Comparison of ENCODE assay signal across 4 worm cellular contexts in genomic region chrII:3502520-3503323, ce11.
TF ChIP-seq lines count a peak whose summit lies in the region.

col-71 (minus strand) TSS chrII:3502570.
Y49F6B.2 (plus strand) TSS chrII:3502968.

TF ChIP-seq in whole organism, L2 larva, 48 proteins besides CTCF, POLR2A, EP300 and RAD21 (continued from another document):
- peak; percentile 91 for TF ChIP-seq C34F6.9 (tag; optimal IDR thresholded peaks at IDR 0.05; lab: Kevin White, UChicago)
- no peak for TF ChIP-seq ztf-11 (tag; optimal IDR thresholded peaks at IDR 0.05; lab: Kevin White, UChicago)
- peak; percentile 19 for TF ChIP-seq R02D3.7 (tag; optimal IDR thresholded peaks at IDR 0.05; lab: Kevin White, UChicago)
- no peak for TF ChIP-seq unc-39 (tag; optimal IDR thresholded peaks at IDR 0.05; lab: Kevin White, UChicago)
- TF ChIP-seq nhr-6 (tag; optimal IDR thresholded peaks at IDR 0.05; lab: Kevin White, UChicago) = peak; percentile 46
- peak; percentile 33 for TF ChIP-seq zag-1 (tag; optimal IDR thresholded peaks at IDR 0.05; lab: Kevin White, UChicago)
- no peak for TF ChIP-seq egl-27 (tag; optimal IDR thresholded peaks at IDR 0.05; lab: Kevin White, UChicago)
- TF ChIP-seq ztf-4 (tag; optimal IDR thresholded peaks at IDR 0.05; lab: Kevin White, UChicago) = no peak
- no peak for TF ChIP-seq aly-2 (tag; optimal IDR thresholded peaks at IDR 0.05; lab: Kevin White, UChicago)
- TF ChIP-seq dmd-4 (tag; optimal IDR thresholded peaks at IDR 0.05; lab: Kevin White, UChicago) = no peak
- no peak for TF ChIP-seq ztf-1 (GFP tag; conservative IDR thresholded peaks at IDR 0.05; lab: Robert Waterston, UW)
- peak; percentile 46 for TF ChIP-seq nhr-129 (tag; optimal IDR thresholded peaks at IDR 0.05; lab: Kevin White, UChicago)
- no peak for TF ChIP-seq nhr-10 (tag; optimal IDR thresholded peaks at IDR 0.05; lab: Kevin White, UChicago)
- peak; percentile 71 for TF ChIP-seq gmeb-1 (tag; optimal IDR thresholded peaks at IDR 0.05; lab: Kevin White, UChicago)
- no peak for TF ChIP-seq elt-1 (tag; optimal IDR thresholded peaks at IDR 0.05; lab: Kevin White, UChicago)
- peak; percentile 78 for TF ChIP-seq lin-13 (GFP tag; optimal IDR thresholded peaks at IDR 0.05; lab: Kevin White, UChicago)
- peak; percentile 36 for TF ChIP-seq nhr-21 (tag; optimal IDR thresholded peaks at IDR 0.05; lab: Kevin White, UChicago)
- TF ChIP-seq F13H6.1 (tag; optimal IDR thresholded peaks at IDR 0.05; lab: Kevin White, UChicago) = peak; percentile 74
- TF ChIP-seq skn-1 (tag; optimal IDR thresholded peaks at IDR 0.05; lab: Kevin White, UChicago) = no peak
- peak; percentile 73 for TF ChIP-seq crh-2 (tag; optimal IDR thresholded peaks at IDR 0.05; lab: Kevin White, UChicago)
- no peak for TF ChIP-seq elt-3 (tag; optimal IDR thresholded peaks at IDR 0.05; lab: Kevin White, UChicago)
- no peak for TF ChIP-seq nhr-12 (tag; optimal IDR thresholded peaks at IDR 0.05; lab: Kevin White, UChicago)
- TF ChIP-seq mab-5 (tag; optimal IDR thresholded peaks at IDR 0.05; lab: Kevin White, UChicago) = peak; percentile 51
- TF ChIP-seq snpc-4 (tag; optimal IDR thresholded peaks at IDR 0.05; lab: Kevin White, UChicago) = peak; percentile 23
- peak; percentile 77 for TF ChIP-seq sma-3 (GFP tag; optimal IDR thresholded peaks at IDR 0.05; lab: Kevin White, UChicago)

TF ChIP-seq in whole organism, L4 larva, 104 proteins besides CTCF, POLR2A, EP300 and RAD21 (continued from another document and continues in another):
- TF ChIP-seq ztf-7 (tag; optimal IDR thresholded peaks at IDR 0.05; lab: Kevin White, UChicago) = no peak
- no peak for TF ChIP-seq zfp-2 (tag; optimal IDR thresholded peaks at IDR 0.05; lab: Kevin White, UChicago)
- peak; percentile 95 for TF ChIP-seq ces-1 (GFP tag; optimal IDR thresholded peaks at IDR 0.05; lab: Kevin White, UChicago)
- TF ChIP-seq lin-15B (tag; optimal IDR thresholded peaks at IDR 0.05; lab: Kevin White, UChicago) = peak; percentile 40
- TF ChIP-seq nhr-25 (tag; optimal IDR thresholded peaks at IDR 0.05; lab: Kevin White, UChicago; ENCODE audit: borderline replicate concordance, insufficient read depth) = no peak
- no peak for TF ChIP-seq Y5F2A.4 (GFP tag; optimal IDR thresholded peaks at IDR 0.05; lab: Kevin White, UChicago)
- TF ChIP-seq lin-39 (tag; optimal IDR thresholded peaks at IDR 0.05; lab: Kevin White, UChicago) = no peak
- TF ChIP-seq daf-8 (GFP tag; IDR thresholded peaks at IDR 0.05; lab: Robert Waterston, UW) = no peak
- TF ChIP-seq T26A8.4 (GFP tag; IDR thresholded peaks at IDR 0.05; lab: Robert Waterston, UW) = no peak
- TF ChIP-seq skn-1 (tag; optimal IDR thresholded peaks at IDR 0.05; lab: Kevin White, UChicago) = no peak
- no peak for TF ChIP-seq mxl-2 (GFP tag; conservative IDR thresholded peaks at IDR 0.05; lab: Robert Waterston, UW)
- no peak for TF ChIP-seq ceh-28 (tag; optimal IDR thresholded peaks at IDR 0.05; lab: Kevin White, UChicago)
- no peak for TF ChIP-seq R02D3.7 (tag; optimal IDR thresholded peaks at IDR 0.05; lab: Kevin White, UChicago)
- TF ChIP-seq pha-4 (GFP tag; IDR thresholded peaks at IDR 0.05; lab: Robert Waterston, UW) = 0 out of 2 replicates have a peak, but pooled peaks have one; percentile 18
- TF ChIP-seq pha-4 (tag; optimal IDR thresholded peaks at IDR 0.05; lab: Kevin White, UChicago) = no peak
- TF ChIP-seq vab-7 (GFP tag; IDR thresholded peaks at IDR 0.05; lab: Robert Waterston, UW) = no peak
- TF ChIP-seq lir-3 (tag; optimal IDR thresholded peaks at IDR 0.05; lab: Kevin White, UChicago) = no peak
- TF ChIP-seq madf-5 (GFP tag; IDR thresholded peaks at IDR 0.05; lab: Robert Waterston, UW) = no peak
- TF ChIP-seq spr-1 (tag; optimal IDR thresholded peaks at IDR 0.05; lab: Kevin White, UChicago) = no peak
- peak; percentile 64; the same call in 1 of the 2 replicates for TF ChIP-seq dmd-9 (GFP tag; IDR thresholded peaks at IDR 0.05; lab: Robert Waterston, UW)
- TF ChIP-seq hlh-11 (tag; optimal IDR thresholded peaks at IDR 0.05; lab: Kevin White, UChicago) = peak; percentile 15
- TF ChIP-seq spr-3 (GFP tag; optimal IDR thresholded peaks at IDR 0.05; lab: Kevin White, UChicago) = no peak
- 0 out of 2 replicates have a peak, but pooled peaks have one; percentile 30 for TF ChIP-seq php-3 (GFP tag; IDR thresholded peaks at IDR 0.05; lab: Robert Waterston, UW)
- TF ChIP-seq nhr-102 (tag; optimal IDR thresholded peaks at IDR 0.05; lab: Kevin White, UChicago) = no peak
- TF ChIP-seq mxl-3 (GFP tag; optimal IDR thresholded peaks at IDR 0.05; lab: Kevin White, UChicago) = no peak
- peak; percentile 19 for TF ChIP-seq nhr-28 (tag; optimal IDR thresholded peaks at IDR 0.05; lab: Kevin White, UChicago)
- TF ChIP-seq snpc-4 (tag; optimal IDR thresholded peaks at IDR 0.05; lab: Kevin White, UChicago) = no peak
- TF ChIP-seq F10B5.3 (tag; optimal IDR thresholded peaks at IDR 0.05; lab: Kevin White, UChicago) = no peak
- TF ChIP-seq dve-1 (tag; optimal IDR thresholded peaks at IDR 0.05; lab: Kevin White, UChicago; ENCODE audit: insufficient read depth) = peak; percentile 66
- TF ChIP-seq fos-1 (tag; optimal IDR thresholded peaks at IDR 0.05; lab: Kevin White, UChicago) = no peak
- TF ChIP-seq F26F4.8 (GFP tag; conservative IDR thresholded peaks at IDR 0.05; lab: Robert Waterston, UW) = no peak
- no peak for TF ChIP-seq jun-1 (tag; optimal IDR thresholded peaks at IDR 0.05; lab: Kevin White, UChicago)
- TF ChIP-seq daf-12 (tag; optimal IDR thresholded peaks at IDR 0.05; lab: Kevin White, UChicago) = no peak
- TF ChIP-seq arid-1 (GFP tag; conservative IDR thresholded peaks at IDR 0.05; lab: Robert Waterston, UW) = 0 out of 2 replicates have a peak, but pooled peaks have one; percentile 7
- no peak for TF ChIP-seq tag-97 (GFP tag; IDR thresholded peaks at IDR 0.05; lab: Robert Waterston, UW)
- TF ChIP-seq hlh-30 (tag; optimal IDR thresholded peaks at IDR 0.05; lab: Kevin White, UChicago; ENCODE audit: insufficient read depth) = peak; percentile 22
- TF ChIP-seq nhr-11 (tag; optimal IDR thresholded peaks at IDR 0.05; lab: Kevin White, UChicago) = no peak

TF ChIP-seq in whole organism, late embryonic, 69 proteins besides CTCF, POLR2A, EP300 and RAD21 (continued from another document):
- peak; percentile 58 for TF ChIP-seq ahr-1 (tag; optimal IDR thresholded peaks at IDR 0.05; lab: Kevin White, UChicago)
- TF ChIP-seq unc-3 (GFP tag; conservative IDR thresholded peaks at IDR 0.05; lab: Robert Waterston, UW) = no peak
- peak; percentile 31 for TF ChIP-seq unc-3 (tag; optimal IDR thresholded peaks at IDR 0.05; lab: Kevin White, UChicago)
- no peak for TF ChIP-seq elt-4 (tag; optimal IDR thresholded peaks at IDR 0.05; lab: Kevin White, UChicago)
- TF ChIP-seq nhr-11 (tag; optimal IDR thresholded peaks at IDR 0.05; lab: Kevin White, UChicago) = no peak
- no peak for TF ChIP-seq npax-4 (tag; optimal IDR thresholded peaks at IDR 0.05; lab: Kevin White, UChicago)
- TF ChIP-seq syd-9 (tag; optimal IDR thresholded peaks at IDR 0.05; lab: Kevin White, UChicago) = no peak
- no peak for TF ChIP-seq ceh-48 (tag; optimal IDR thresholded peaks at IDR 0.05; lab: Kevin White, UChicago)
- peak; percentile 83 for TF ChIP-seq zip-5 (tag; optimal IDR thresholded peaks at IDR 0.05; lab: Kevin White, UChicago)
- no peak for TF ChIP-seq sox-2 (GFP tag; IDR thresholded peaks at IDR 0.05; lab: Robert Waterston, UW)
- TF ChIP-seq ceh-9 (tag; optimal IDR thresholded peaks at IDR 0.05; lab: Kevin White, UChicago) = no peak
- TF ChIP-seq ceh-18 (tag; optimal IDR thresholded peaks at IDR 0.05; lab: Kevin White, UChicago) = peak; percentile 55
- peak; percentile 60 for TF ChIP-seq hlh-8 (tag; optimal IDR thresholded peaks at IDR 0.05; lab: Kevin White, UChicago)
- peak; percentile 1 for TF ChIP-seq hlh-15 (tag; optimal IDR thresholded peaks at IDR 0.05; lab: Kevin White, UChicago)
- TF ChIP-seq pqm-1 (tag; optimal IDR thresholded peaks at IDR 0.05; lab: Kevin White, UChicago) = no peak
- TF ChIP-seq ceh-6 (GFP tag; optimal IDR thresholded peaks at IDR 0.05; lab: Kevin White, UChicago) = no peak
- peak; percentile 48 for TF ChIP-seq ztf-16 (tag; optimal IDR thresholded peaks at IDR 0.05; lab: Kevin White, UChicago)
- no peak for TF ChIP-seq C38D4.7 (GFP tag; optimal IDR thresholded peaks at IDR 0.05; lab: Kevin White, UChicago)
- TF ChIP-seq K02D7.2 (tag; optimal IDR thresholded peaks at IDR 0.05; lab: Kevin White, UChicago) = no peak
- peak; percentile 73 for TF ChIP-seq rnt-1 (tag; optimal IDR thresholded peaks at IDR 0.05; lab: Kevin White, UChicago)
- peak; percentile 76 for TF ChIP-seq ref-2 (tag; optimal IDR thresholded peaks at IDR 0.05; lab: Kevin White, UChicago)
- peak; percentile 22 for TF ChIP-seq che-1 (tag; optimal IDR thresholded peaks at IDR 0.05; lab: Kevin White, UChicago)
- no peak for TF ChIP-seq pros-1 (tag; optimal IDR thresholded peaks at IDR 0.05; lab: Kevin White, UChicago)
- peak; percentile 53 for TF ChIP-seq ceh-30 (tag; optimal IDR thresholded peaks at IDR 0.05; lab: Kevin White, UChicago)
- TF ChIP-seq lim-6 (tag; optimal IDR thresholded peaks at IDR 0.05; lab: Kevin White, UChicago) = peak; percentile 63
- peak; percentile 67 for TF ChIP-seq elt-2 (tag; optimal IDR thresholded peaks at IDR 0.05; lab: Kevin White, UChicago)
- TF ChIP-seq F13H6.1 (tag; optimal IDR thresholded peaks at IDR 0.05; lab: Kevin White, UChicago) = peak; percentile 51
- no peak for TF ChIP-seq K09A11.1 (tag; optimal IDR thresholded peaks at IDR 0.05; lab: Kevin White, UChicago; ENCODE audit: insufficient read depth)
- TF ChIP-seq mec-3 (tag; optimal IDR thresholded peaks at IDR 0.05; lab: Kevin White, UChicago; ENCODE audit: borderline replicate concordance) = peak; percentile 86
- no peak for TF ChIP-seq Y22D7AL.16 (tag; optimal IDR thresholded peaks at IDR 0.05; lab: Kevin White, UChicago)
- no peak for TF ChIP-seq hlh-13 (GFP tag; optimal IDR thresholded peaks at IDR 0.05; lab: Kevin White, UChicago)
- TF ChIP-seq ceh-45 (GFP tag; IDR thresholded peaks at IDR 0.05; lab: Robert Waterston, UW) = no peak
- peak; percentile 34 for TF ChIP-seq unc-86 (tag; optimal IDR thresholded peaks at IDR 0.05; lab: Kevin White, UChicago)
- TF ChIP-seq C08G9.2 (tag; optimal IDR thresholded peaks at IDR 0.05; lab: Kevin White, UChicago) = peak; percentile 90
- peak; percentile 88 for TF ChIP-seq ets-4 (tag; optimal IDR thresholded peaks at IDR 0.05; lab: Kevin White, UChicago)
- TF ChIP-seq pax-1 (tag; optimal IDR thresholded peaks at IDR 0.05; lab: Kevin White, UChicago) = peak; percentile 44
- TF ChIP-seq madf-2 (tag; optimal IDR thresholded peaks at IDR 0.05; lab: Kevin White, UChicago) = no peak
TF ChIP-seq in whole organism, late embryonic: peak in this region for 30.

TF ChIP-seq in whole organism, mixed stage, embryonic, 35 proteins besides CTCF, POLR2A, EP300 and RAD21 (continued from another document):
- no peak for TF ChIP-seq lin-32 (GFP tag; optimal IDR thresholded peaks at IDR 0.05; lab: Kevin White, UChicago)
- peak; percentile 68 for TF ChIP-seq sptf-1 (tag; optimal IDR thresholded peaks at IDR 0.05; lab: Kevin White, UChicago)
- TF ChIP-seq M03D4.4 (tag; optimal IDR thresholded peaks at IDR 0.05; lab: Kevin White, UChicago) = no peak
- no peak for TF ChIP-seq flh-1 (GFP tag; optimal IDR thresholded peaks at IDR 0.05; lab: Kevin White, UChicago)
- TF ChIP-seq nhr-2 (tag; optimal IDR thresholded peaks at IDR 0.05; lab: Kevin White, UChicago) = no peak
TF ChIP-seq in whole organism, mixed stage, embryonic: peak in this region for 15.
